Worm (Caenorhabditis elegans) whole organism, mixed stage, embryonic: ENCODE measurements around the gene F18E3.13.

Source experiments
- nhr-76 ChIP-seq: sonication (generic microtip); optimal IDR thresholded peaks from 2 replicates; lab custom pipeline; 2017; ENCODE audit warnings: missing biosample characterization, missing genetic modification characterization
- unc-62 ChIP-seq: fragments of 150-350 bp; optimal IDR thresholded peaks from 2 replicates; lab custom pipeline; 2014; ENCODE audit warnings: missing biosample characterization, missing genetic modification reagents, missing genetic modification characterization

DNA sequence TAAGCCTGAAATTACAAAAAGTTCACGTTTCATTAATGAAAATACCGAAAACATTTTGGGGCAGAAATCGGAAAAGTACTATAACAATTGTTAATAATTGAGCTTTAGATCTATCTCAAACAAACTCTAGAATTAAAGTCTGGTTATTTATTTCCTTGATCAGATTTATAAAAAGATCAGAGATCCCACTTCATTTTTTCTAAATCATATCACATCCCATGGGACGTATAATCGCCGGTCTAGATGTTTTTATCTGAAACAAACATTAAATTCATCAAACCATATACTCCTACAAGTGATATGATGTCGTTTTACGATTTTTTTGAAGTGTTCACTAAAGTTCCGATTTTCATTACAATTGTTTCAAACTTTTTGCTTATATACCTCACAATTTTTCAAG is 4.3 kb upstream of the F18E3.13 start, which contains the start of gene str-41:
- TF ChIP-seq unc-62: no peak
- no peak for TF ChIP-seq nhr-76 (tag; lab: Kevin White, UChicago)
